Fruit fly (Drosophila melanogaster) whole organism, prepupa: ENCODE measurements around the gene Ndc1.

ENCODE experiments used
- CG11294 ChIP-seq: fragments of 200-800 bp; sonication (Bioruptor generic); IDR thresholded peaks from 2 replicates; pipeline ENCODE4 v1.3.6; 2022; ENCODE audit warnings: missing biosample characterization, missing genetic modification characterization
- CG11902 ChIP-seq: fragments of 200-800 bp; sonication (Bioruptor generic); optimal IDR thresholded peaks from 3 replicates; lab custom pipeline; 2016; ENCODE audit warnings: missing biosample characterization, missing genetic modification characterization
- Eip78C ChIP-seq: fragments of 200-800 bp; sonication (Bioruptor generic); peaks from one replicate; lab custom pipeline; 2016; ENCODE audit warnings: missing biosample characterization, missing genetic modification characterization
- Hr38 ChIP-seq: sonication (Bioruptor generic); optimal IDR thresholded peaks from 2 replicates; lab custom pipeline; 2016; ENCODE audit warnings: missing biosample characterization, missing genetic modification characterization
- Met ChIP-seq: fragments of 200-800 bp; sonication (Bioruptor generic); optimal IDR thresholded peaks from 3 replicates; lab custom pipeline; 2016; ENCODE audit warnings: missing biosample characterization, missing genetic modification characterization
- esn ChIP-seq: fragments of 200-800 bp; sonication (Bioruptor generic); optimal IDR thresholded peaks from 2 replicates; lab custom pipeline; 2016; ENCODE audit warnings: missing biosample characterization, mild to moderate bottlenecking, missing genetic modification characterization, moderate library complexity
- fd85E ChIP-seq: fragments of 200-800 bp; sonication (Bioruptor generic); optimal IDR thresholded peaks from 3 replicates; lab custom pipeline; 2016; ENCODE audit warnings: missing biosample characterization, missing genetic modification characterization
- fkh ChIP-seq: fragments of 200-800 bp; sonication (Bioruptor generic); optimal IDR thresholded peaks from 3 replicates; lab custom pipeline; 2017; ENCODE audit warnings: missing biosample characterization, mild to moderate bottlenecking, missing genetic modification characterization, moderate library complexity
- ss ChIP-seq, 2 experiments: fragments of 200-800 bp; sonication (Bioruptor generic); optimal IDR thresholded peaks; 2 replicates in 1 of 2; 3 replicates in 1 of 2; lab custom pipeline; 2017 to 2018; ENCODE audit warnings: mild to moderate bottlenecking in 2 of 2, missing biosample characterization in 2 of 2, missing genetic modification characterization in 2 of 2, moderate library complexity in 1 of 2

DNA sequence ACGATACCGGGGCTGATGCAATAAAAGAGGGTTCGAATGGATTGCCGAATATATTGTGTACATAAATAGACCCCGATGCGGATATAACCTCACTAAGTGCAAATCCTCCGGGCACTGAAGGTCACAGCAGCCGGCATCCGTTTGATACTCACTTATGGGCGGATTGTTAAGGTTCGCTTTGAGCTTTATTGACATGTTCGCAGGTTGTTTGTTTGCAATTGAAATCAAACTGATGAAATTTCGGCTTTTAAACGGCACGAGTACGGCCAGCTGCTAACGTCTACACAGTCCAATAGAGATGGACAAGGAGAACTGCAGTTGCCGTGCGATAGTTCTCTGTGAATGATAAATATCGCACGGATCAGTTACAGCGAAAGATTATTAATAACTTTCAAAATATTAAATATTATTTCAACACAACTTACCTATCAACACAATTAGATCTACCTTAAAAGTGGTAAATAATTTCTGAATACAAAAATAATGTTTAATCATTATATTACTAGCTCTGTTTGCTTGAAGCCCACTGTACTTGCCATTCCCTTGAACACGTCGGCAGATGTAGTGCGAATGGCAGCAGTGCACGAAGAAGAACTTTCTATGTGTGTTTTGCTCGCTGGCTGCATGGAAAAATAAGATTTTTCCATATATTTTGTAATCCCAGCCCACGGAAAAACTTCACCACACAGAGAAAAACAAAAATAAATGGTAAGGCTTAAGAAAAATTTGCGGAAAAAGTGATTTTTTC is 34.1 kb downstream of the Ndc1 start, which contains the start of the genes GluProRS and AP-1sigma:
- TF ChIP-seq CG11902 (peak; percentile 89), Eip78C (GFP tag; lab: Kevin White, UChicago) (peak; percentile 95), Hr38 (GFP tag; lab: Kevin White, UChicago) (no peak), Met (GFP tag; lab: Kevin White, UChicago) (no peak), fkh (GFP tag; lab: Kevin White, UChicago) (peak; percentile 80), esn (peak; percentile 93), fd85E (GFP tag; lab: Kevin White, UChicago) (peak; percentile 50), ss (GFP tag; optimal IDR thresholded peaks at IDR 0.05; lab: Kevin White, UChicago) (peak; percentile 20 to 65), CG11294 (peak; percentile 91)
